Comparison of ENCODE assay signal across 1 fruit fly cellular context in genomic region chr3R:21223453-21224057, dm6.
A peak's percentile ranks its signal among the peaks of the same experiment; 100 is the strongest.
TF ChIP-seq lines count a peak whose summit lies in the region.

Gene CG3337 (minus strand): TSS chr3R:21223584.
Gene Nelf-A (plus strand): TSS chr3R:21223704.

TF ChIP-seq in whole organism, embryonic, 481 proteins besides CTCF, POLR2A, EP300 and RAD21 (continued from another document and continues in another):
- TF ChIP-seq D (optimal IDR thresholded peaks at IDR 0.05; lab: Kevin White, UChicago) (no peak), D (GFP tag; optimal IDR thresholded peaks at IDR 0.05; lab: Kevin White, UChicago) (peak; percentile 14), CG12659 (GFP tag; optimal IDR thresholded peaks at IDR 0.05; lab: Kevin White, UChicago) (peak; percentile 88), CG8281 (tag; optimal IDR thresholded peaks at IDR 0.05; lab: Kevin White, UChicago) (no peak), Hand (GFP tag; optimal IDR thresholded peaks at IDR 0.05; lab: Kevin White, UChicago) (no peak), jigr1 (GFP tag; IDR thresholded peaks at IDR 0.05; lab: Robert Waterston, UW) (no peak), CG8359 (GFP tag; optimal IDR thresholded peaks at IDR 0.05; lab: Kevin White, UChicago; ENCODE audit: borderline replicate concordance) (no peak), Atf3 (GFP tag; optimal IDR thresholded peaks at IDR 0.05; lab: Kevin White, UChicago) (peak; percentile 40), CG16813 (GFP tag; IDR thresholded peaks at IDR 0.05; lab: Robert Waterston, UW; ENCODE audit: partially characterized antibody) (peak; percentile 83), caup (GFP tag; optimal IDR thresholded peaks at IDR 0.05; lab: Kevin White, UChicago; ENCODE audit: severe bottlenecking) (peak; percentile 81), sima (GFP tag; optimal IDR thresholded peaks at IDR 0.05; lab: Kevin White, UChicago) (no peak), Dad (GFP tag; optimal IDR thresholded peaks at IDR 0.05; lab: Kevin White, UChicago) (peak; percentile 73), CG6683 (GFP tag; optimal IDR thresholded peaks at IDR 0.05; lab: Kevin White, UChicago) (no peak), oc (tag; optimal IDR thresholded peaks at IDR 0.05; lab: Kevin White, UChicago) (no peak), Taf1 (GFP tag; IDR thresholded peaks at IDR 0.05; lab: Robert Waterston, UW) (no peak), CG4328 (GFP tag; optimal IDR thresholded peaks at IDR 0.05; lab: Kevin White, UChicago) (no peak), dati (GFP tag; IDR thresholded peaks at IDR 0.05; lab: Robert Waterston, UW) (no peak), cwo (GFP tag; optimal IDR thresholded peaks at IDR 0.05; lab: Kevin White, UChicago) (no peak), Dip2 (GFP tag; IDR thresholded peaks at IDR 0.05; lab: Robert Waterston, UW) (no peak), Max (GFP tag; optimal IDR thresholded peaks at IDR 0.05; lab: Kevin White, UChicago) (peak; percentile 83), CG7963 (GFP tag; IDR thresholded peaks at IDR 0.05; lab: Robert Waterston, UW; ENCODE audit: partially characterized antibody) (peak; percentile 76), sc (optimal IDR thresholded peaks at IDR 0.05; lab: Kevin White, UChicago) (no peak), sc (GFP tag; optimal IDR thresholded peaks at IDR 0.05; lab: Kevin White, UChicago) (no peak), Lim3 (GFP tag; IDR thresholded peaks at IDR 0.05; lab: Robert Waterston, UW) (no peak), fru (optimal IDR thresholded peaks at IDR 0.05; lab: Kevin White, UChicago) (no peak), CG7745 (tag; optimal IDR thresholded peaks at IDR 0.05; lab: Kevin White, UChicago) (no peak), CkIIα-i1 (GFP tag; IDR thresholded peaks at IDR 0.05; lab: Robert Waterston, UW) (no peak), pita (GFP tag; optimal IDR thresholded peaks at IDR 0.05; lab: Kevin White, UChicago) (no peak), ken (GFP tag; IDR thresholded peaks at IDR 0.05; lab: Robert Waterston, UW) (peak; percentile 72), CG17912 (GFP tag; optimal IDR thresholded peaks at IDR 0.05; lab: Kevin White, UChicago) (peak; percentile 71), dysf (GFP tag; IDR thresholded peaks at IDR 0.05; lab: Robert Waterston, UW) (peak; percentile 70), Fer3 (tag; optimal IDR thresholded peaks at IDR 0.05; lab: Kevin White, UChicago) (peak; percentile 62), CG16815 (GFP tag; optimal IDR thresholded peaks at IDR 0.05; lab: Kevin White, UChicago) (peak; percentile 55), CG14860 (GFP tag; IDR thresholded peaks at IDR 0.05; lab: Robert Waterston, UW; ENCODE audit: partially characterized antibody) (peak; percentile 57), crp (GFP tag; optimal IDR thresholded peaks at IDR 0.05; lab: Kevin White, UChicago) (peak in 1 of 2 experiments; percentile 53), wdn (GFP tag; IDR thresholded peaks at IDR 0.05; lab: Robert Waterston, UW) (no peak), CG5180 (GFP tag; optimal IDR thresholded peaks at IDR 0.05; lab: Kevin White, UChicago) (no peak), otp (GFP tag; IDR thresholded peaks at IDR 0.05; lab: Robert Waterston, UW) (no peak), CG2875 (GFP tag; optimal IDR thresholded peaks at IDR 0.05; lab: Kevin White, UChicago) (no peak), CG1529 (GFP tag; optimal IDR thresholded peaks at IDR 0.05; lab: Kevin White, UChicago) (no peak), mam (GFP tag; optimal IDR thresholded peaks at IDR 0.05; lab: Kevin White, UChicago) (peak; percentile 88), vvl (GFP tag; IDR thresholded peaks at IDR 0.05; lab: Robert Waterston, UW) (peak; percentile 81), CG12104 (GFP tag; optimal IDR thresholded peaks at IDR 0.05; lab: Kevin White, UChicago) (no peak), fd96Cb (tag; optimal IDR thresholded peaks at IDR 0.05; lab: Kevin White, UChicago) (peak; percentile 9), ems (GFP tag; optimal IDR thresholded peaks at IDR 0.05; lab: Kevin White, UChicago) (peak; percentile 64), sd (tag; optimal IDR thresholded peaks at IDR 0.05; lab: Kevin White, UChicago) (no peak), Pdp1 (GFP tag; optimal IDR thresholded peaks at IDR 0.05; lab: Kevin White, UChicago) (peak; percentile 69 to 71), dan (GFP tag; IDR thresholded peaks at IDR 0.05; lab: Robert Waterston, UW) (no peak), CG7357 (GFP tag; IDR thresholded peaks at IDR 0.05; lab: Robert Waterston, UW) (no peak), CG15269 (tag; optimal IDR thresholded peaks at IDR 0.05; lab: Kevin White, UChicago) (peak; percentile 30), CG12391 (tag; optimal IDR thresholded peaks at IDR 0.05; lab: Kevin White, UChicago) (peak; percentile 56), CG10979 (tag; optimal IDR thresholded peaks at IDR 0.05; lab: Kevin White, UChicago) (peak; percentile 2), Oli (tag; optimal IDR thresholded peaks at IDR 0.05; lab: Kevin White, UChicago) (no peak), NFAT (GFP tag; IDR thresholded peaks at IDR 0.05; lab: Robert Waterston, UW) (peak; percentile 89), trem (tag; optimal IDR thresholded peaks at IDR 0.05; lab: Kevin White, UChicago) (peak; percentile 75), HLH3B (GFP tag; IDR thresholded peaks at IDR 0.05; lab: Robert Waterston, UW) (peak; percentile 37), CG14050 (GFP tag; IDR thresholded peaks at IDR 0.05; lab: Robert Waterston, UW) (peak; percentile 34; the same call in 1 of the 3 replicates), slp2 (GFP tag; optimal IDR thresholded peaks at IDR 0.05; lab: Kevin White, UChicago) (peak; percentile 26), prd (optimal IDR thresholded peaks at IDR 0.05; lab: Kevin White, UChicago) (no peak), prd (GFP tag; IDR thresholded peaks at IDR 0.05; lab: Robert Waterston, UW) (peak; percentile 73), gfzf (GFP tag; optimal IDR thresholded peaks at IDR 0.05; lab: Kevin White, UChicago) (peak; percentile 39), gsb (GFP tag; IDR thresholded peaks at IDR 0.05; lab: Robert Waterston, UW) (no peak), CG14014 (GFP tag; IDR thresholded peaks at IDR 0.05; lab: Robert Waterston, UW) (peak; percentile 58; the same call in 1 of the 2 replicates), ab (GFP tag; optimal IDR thresholded peaks at IDR 0.05; lab: Kevin White, UChicago) (peak; percentile 40), CG7987 (GFP tag; optimal IDR thresholded peaks at IDR 0.05; lab: Kevin White, UChicago) (peak; percentile 89), zen (tag; optimal IDR thresholded peaks at IDR 0.05; lab: Kevin White, UChicago) (peak; percentile 45), fu2 (GFP tag; optimal IDR thresholded peaks at IDR 0.05; lab: Kevin White, UChicago) (peak; percentile 73), pb (GFP tag; optimal IDR thresholded peaks at IDR 0.05; lab: Kevin White, UChicago) (peak; percentile 66), BEAF-32 (GFP tag; optimal IDR thresholded peaks at IDR 0.05; lab: Kevin White, UChicago) (peak; percentile 88), CG4617 (GFP tag; optimal IDR thresholded peaks at IDR 0.05; lab: Kevin White, UChicago; ENCODE audit: borderline replicate concordance) (peak; percentile 98), CG2129 (GFP tag; IDR thresholded peaks at IDR 0.05; lab: Robert Waterston, UW; ENCODE audit: partially characterized antibody) (no peak), CG11560 (tag; IDR thresholded peaks at IDR 0.05; lab: Robert Waterston, UW) (peak; percentile 68; the same call in 2 of the 3 replicates), Ravus (GFP tag; IDR thresholded peaks at IDR 0.05; lab: Robert Waterston, UW) (no peak), CG32772 (GFP tag; IDR thresholded peaks at IDR 0.05; lab: Robert Waterston, UW) (0 out of 2 replicates have a peak, but pooled peaks have one; percentile 46), CG12744 (GFP tag; optimal IDR thresholded peaks at IDR 0.05; lab: Kevin White, UChicago) (peak; percentile 65), CG17568 (GFP tag; optimal IDR thresholded peaks at IDR 0.05; lab: Kevin White, UChicago) (no peak), en (GFP tag; optimal IDR thresholded peaks at IDR 0.05; lab: Kevin White, UChicago) (peak; percentile 27), bowl (GFP tag; IDR thresholded peaks at IDR 0.05; lab: Robert Waterston, UW) (no peak), schlank (tag; optimal IDR thresholded peaks at IDR 0.05; lab: Kevin White, UChicago) (peak; percentile 32), aop (GFP tag; IDR thresholded peaks at IDR 0.05; lab: Robert Waterston, UW) (no peak), CG1832 (GFP tag; optimal IDR thresholded peaks at IDR 0.05; lab: Kevin White, UChicago) (no peak), C15 (GFP tag; IDR thresholded peaks at IDR 0.05; lab: Robert Waterston, UW) (no peak), eyg (GFP tag; optimal IDR thresholded peaks at IDR 0.05; lab: Kevin White, UChicago) (peak; percentile 63), Atf-2 (GFP tag; optimal IDR thresholded peaks at IDR 0.05; lab: Kevin White, UChicago) (peak; percentile 45), CoRest (tag; optimal IDR thresholded peaks at IDR 0.05; lab: Kevin White, UChicago) (peak; percentile 60), B-H1 (GFP tag; IDR thresholded peaks at IDR 0.05; lab: Robert Waterston, UW) (peak; percentile 42; the same call in 1 of the 3 replicates), sqz (GFP tag; optimal IDR thresholded peaks at IDR 0.05; lab: Kevin White, UChicago) (no peak), HmgZ (tag; optimal IDR thresholded peaks at IDR 0.05; lab: Kevin White, UChicago) (peak; percentile 94), slou (GFP tag; optimal IDR thresholded peaks at IDR 0.05; lab: Kevin White, UChicago) (no peak), Mes4 (GFP tag; optimal IDR thresholded peaks at IDR 0.05; lab: Kevin White, UChicago) (peak; percentile 67), CG15514 (GFP tag; optimal IDR thresholded peaks at IDR 0.05; lab: Kevin White, UChicago) (peak; percentile 85), CG30403 (GFP tag; optimal IDR thresholded peaks at IDR 0.05; lab: Kevin White, UChicago) (peak; percentile 62), CG12942 (GFP tag; optimal IDR thresholded peaks at IDR 0.05; lab: Kevin White, UChicago) (peak; percentile 67), CG4854 (GFP tag; optimal IDR thresholded peaks at IDR 0.05; lab: Kevin White, UChicago) (peak; percentile 48), zen2 (GFP tag; IDR thresholded peaks at IDR 0.05; lab: Robert Waterston, UW; ENCODE audit: partially characterized antibody) (peak; percentile 74), Abd-B (GFP tag; optimal IDR thresholded peaks at IDR 0.05; lab: Kevin White, UChicago) (peak; percentile 40), CG14710 (tag; optimal IDR thresholded peaks at IDR 0.05; lab: Kevin White, UChicago) (peak; percentile 100), eve (GFP tag; optimal IDR thresholded peaks at IDR 0.05; lab: Kevin White, UChicago) (no peak), tx (GFP tag; optimal IDR thresholded peaks at IDR 0.05; lab: Kevin White, UChicago) (peak; percentile 58), amos (GFP tag; IDR thresholded peaks at IDR 0.05; lab: Robert Waterston, UW; ENCODE audit: partially characterized antibody) (peak; percentile 89), chif (GFP tag; optimal IDR thresholded peaks at IDR 0.05; lab: Kevin White, UChicago) (peak; percentile 62 to 63), ranshi (GFP tag; IDR thresholded peaks at IDR 0.05; lab: Robert Waterston, UW) (peak; percentile 63), ac (GFP tag; optimal IDR thresholded peaks at IDR 0.05; lab: Kevin White, UChicago) (no peak), h (optimal IDR thresholded peaks at IDR 0.05; lab: Kevin White, UChicago) (no peak), nau (GFP tag; optimal IDR thresholded peaks at IDR 0.05; lab: Kevin White, UChicago) (no peak), gce (GFP tag; IDR thresholded peaks at IDR 0.05; lab: Robert Waterston, UW) (no peak), ATbp (GFP tag; optimal IDR thresholded peaks at IDR 0.05; lab: Kevin White, UChicago) (no peak), kah (GFP tag; optimal IDR thresholded peaks at IDR 0.05; lab: Kevin White, UChicago) (peak; percentile 21), E2f2 (GFP tag; IDR thresholded peaks at IDR 0.05; lab: Robert Waterston, UW) (peak; percentile 68), ewg (GFP tag; optimal IDR thresholded peaks at IDR 0.05; lab: Kevin White, UChicago) (peak; percentile 91), z (GFP tag; IDR thresholded peaks at IDR 0.05; lab: Robert Waterston, UW) (no peak), Nf-YB (GFP tag; optimal IDR thresholded peaks at IDR 0.05; lab: Kevin White, UChicago) (no peak), dmrt11E (tag; optimal IDR thresholded peaks at IDR 0.05; lab: Kevin White, UChicago) (peak; percentile 42), dm (GFP tag; optimal IDR thresholded peaks at IDR 0.05; lab: Kevin White, UChicago) (peak; percentile 90), Aef1 (GFP tag; IDR thresholded peaks at IDR 0.05; lab: Robert Waterston, UW) (peak; percentile 56; the same call in 2 of the 3 replicates), abd-A (tag; optimal IDR thresholded peaks at IDR 0.05; lab: Kevin White, UChicago) (no peak), CG7786 (GFP tag; optimal IDR thresholded peaks at IDR 0.05; lab: Kevin White, UChicago) (peak; percentile 83), unc-4 (GFP tag; IDR thresholded peaks at IDR 0.05; lab: Robert Waterston, UW; ENCODE audit: partially characterized antibody) (peak; percentile 82), unpg (GFP tag; optimal IDR thresholded peaks at IDR 0.05; lab: Kevin White, UChicago) (peak; percentile 18), CG33557 (GFP tag; optimal IDR thresholded peaks at IDR 0.05; lab: Kevin White, UChicago) (peak; percentile 53), CG11695 (GFP tag; IDR thresholded peaks at IDR 0.05; lab: Robert Waterston, UW) (no peak), CG3838 (GFP tag; optimal IDR thresholded peaks at IDR 0.05; lab: Kevin White, UChicago) (no peak), CG11696 (GFP tag; IDR thresholded peaks at IDR 0.05; lab: Robert Waterston, UW) (no peak), Gug (GFP tag; IDR thresholded peaks at IDR 0.05; lab: Robert Waterston, UW) (peak; percentile 77), sisA (GFP tag; IDR thresholded peaks at IDR 0.05; lab: Robert Waterston, UW) (peak; percentile 71), Bgb (GFP tag; IDR thresholded peaks at IDR 0.05; lab: Robert Waterston, UW; ENCODE audit: partially characterized antibody) (peak; percentile 94), CG3995 (GFP tag; optimal IDR thresholded peaks at IDR 0.05; lab: Kevin White, UChicago) (peak; percentile 29), Ada2b (GFP tag; IDR thresholded peaks at IDR 0.05; lab: Robert Waterston, UW) (no peak), scrt (GFP tag; optimal IDR thresholded peaks at IDR 0.05; lab: Kevin White, UChicago) (no peak), Mrtf (GFP tag; IDR thresholded peaks at IDR 0.05; lab: Robert Waterston, UW) (peak; percentile 60; the same call in 2 of the 3 replicates), D19A (tag; optimal IDR thresholded peaks at IDR 0.05; lab: Kevin White, UChicago) (no peak), MTF-1 (GFP tag; optimal IDR thresholded peaks at IDR 0.05; lab: Kevin White, UChicago; ENCODE audit: borderline replicate concordance) (peak; percentile 67), CG6254 (GFP tag; optimal IDR thresholded peaks at IDR 0.05; lab: Kevin White, UChicago) (peak; percentile 84)
